Fruit fly (Drosophila melanogaster): ENCODE measurements around the gene hay.

Gene hay

DNA sequence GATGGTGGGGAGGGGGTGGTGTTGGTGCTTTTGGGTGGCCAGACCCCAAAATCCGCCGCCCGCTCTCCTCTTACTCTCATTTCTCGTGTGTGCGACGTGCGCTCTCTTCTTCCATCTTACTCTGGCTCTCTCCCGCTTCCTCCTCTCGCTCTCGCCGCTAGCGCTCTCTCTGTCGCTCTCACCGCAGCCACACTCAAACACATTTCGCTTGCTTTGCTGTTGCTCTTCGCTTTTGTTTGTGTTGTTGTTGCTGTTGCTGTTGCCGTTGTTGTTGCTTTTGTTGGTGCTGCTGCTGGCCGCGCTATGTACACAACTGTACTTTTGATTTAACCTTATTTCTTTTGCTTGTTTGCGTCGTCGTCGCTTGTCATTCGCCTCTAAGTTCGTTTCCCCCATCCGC, 50.9 kb downstream of the hay start (continued):
- TF ChIP-seq Rfx (GFP tag; IDR thresholded peaks at IDR 0.05) (peak; percentile 50), ATbp (GFP tag; optimal IDR thresholded peaks at IDR 0.05) (peak; percentile 30), Lim3 (GFP tag; IDR thresholded peaks at IDR 0.05) (no peak), dimm (GFP tag; IDR thresholded peaks at IDR 0.05) (no peak), CG17385 (GFP tag; optimal IDR thresholded peaks at IDR 0.05) (peak; percentile 23), Nf-YC (tag; optimal IDR thresholded peaks at IDR 0.05) (no peak), Camta (GFP tag; optimal IDR thresholded peaks at IDR 0.05) (no peak), Optix (GFP tag; IDR thresholded peaks at IDR 0.05) (0 out of 3 replicates have a peak, but pooled peaks have one; percentile 18), CG17829 (tag; optimal IDR thresholded peaks at IDR 0.05) (no peak), Xrp1 (GFP tag; IDR thresholded peaks at IDR 0.05) (peak; percentile 33; the same call in 1 of the 2 replicates), CG17568 (GFP tag; optimal IDR thresholded peaks at IDR 0.05) (no peak), CG18764 (GFP tag; optimal IDR thresholded peaks at IDR 0.05) (no peak), tup (GFP tag; optimal IDR thresholded peaks at IDR 0.05) (no peak), CG16779 (GFP tag; IDR thresholded peaks at IDR 0.05) (0 out of 2 replicates have a peak, but pooled peaks have one; percentile 56), lbe (GFP tag; optimal IDR thresholded peaks at IDR 0.05) (peak; percentile 20), kah (GFP tag; optimal IDR thresholded peaks at IDR 0.05) (no peak), CG6683 (GFP tag; optimal IDR thresholded peaks at IDR 0.05) (no peak), chn (GFP tag; optimal IDR thresholded peaks at IDR 0.05) (no peak), B-H2 (GFP tag; optimal IDR thresholded peaks at IDR 0.05) (peak; percentile 3), wor (GFP tag; IDR thresholded peaks at IDR 0.05) (no peak), Nf-YA (GFP tag; IDR thresholded peaks at IDR 0.05) (no peak), CG12071 (GFP tag; optimal IDR thresholded peaks at IDR 0.05) (no peak), CG13287 (GFP tag; IDR thresholded peaks at IDR 0.05; ENCODE audit: partially characterized antibody) (peak; percentile 40; the same call in 1 of the 2 replicates), Drgx (GFP tag; IDR thresholded peaks at IDR 0.05) (peak; percentile 16; the same call in 1 of the 2 replicates), CG17912 (GFP tag; optimal IDR thresholded peaks at IDR 0.05) (no peak), ara (GFP tag; IDR thresholded peaks at IDR 0.05) (peak; percentile 52; the same call in 1 of the 2 replicates), CG4707 (GFP tag; optimal IDR thresholded peaks at IDR 0.05) (peak; percentile 22), CG14014 (GFP tag; IDR thresholded peaks at IDR 0.05) (0 out of 2 replicates have a peak, but pooled peaks have one; percentile 12), Sox102F (GFP tag; optimal IDR thresholded peaks at IDR 0.05) (no peak), CG16863 (GFP tag; optimal IDR thresholded peaks at IDR 0.05) (no peak), CG9215 (GFP tag; IDR thresholded peaks at IDR 0.05) (no peak), emc (GFP tag; optimal IDR thresholded peaks at IDR 0.05) (no peak), CG10565 (GFP tag; optimal IDR thresholded peaks at IDR 0.05) (no peak), tll (GFP tag; optimal IDR thresholded peaks at IDR 0.05) (no peak), yki (optimal IDR thresholded peaks at IDR 0.05) (peak; percentile 90), CG32767 (GFP tag; IDR thresholded peaks at IDR 0.05) (no peak), luna (GFP tag; optimal IDR thresholded peaks at IDR 0.05) (no peak), Dp (GFP tag; optimal IDR thresholded peaks at IDR 0.05) (no peak), CG15073 (GFP tag; optimal IDR thresholded peaks at IDR 0.05) (no peak), Max (GFP tag; optimal IDR thresholded peaks at IDR 0.05) (no peak), CG15696 (tag; optimal IDR thresholded peaks at IDR 0.05) (no peak), CG8089 (GFP tag; optimal IDR thresholded peaks at IDR 0.05) (peak; percentile 5), BtbVII (GFP tag; optimal IDR thresholded peaks at IDR 0.05) (no peak), Atf6 (GFP tag; IDR thresholded peaks at IDR 0.05) (peak; percentile 32; the same call in 1 of the 2 replicates), row (GFP tag; IDR thresholded peaks at IDR 0.05) (peak; percentile 23; the same call in 1 of the 3 replicates), CG9932 (GFP tag; IDR thresholded peaks at IDR 0.05) (peak; percentile 32; the same call in 1 of the 2 replicates), CG7556 (GFP tag; optimal IDR thresholded peaks at IDR 0.05) (no peak), zfh1 (GFP tag; IDR thresholded peaks at IDR 0.05) (peak; percentile 28; the same call in 1 of the 3 replicates), Sry-δ (GFP tag; optimal IDR thresholded peaks at IDR 0.05) (no peak), Med (GFP tag) (peak; percentile 84), Hsf (GFP tag; optimal IDR thresholded peaks at IDR 0.05) (no peak), CG7839 (tag; optimal IDR thresholded peaks at IDR 0.05) (no peak)
